Fruit fly (Drosophila melanogaster): ENCODE results near the gene Cngl.

dm6 chrX:15465410-15465809 lies 24.4 kb upstream of the Cngl start:
- TF ChIP-seq CTCF (optimal IDR thresholded peaks at IDR 0.05) (no peak), CG8478 (optimal IDR thresholded peaks at IDR 0.05) (no peak)

Data from S2 (cell line).